Fruit fly (Drosophila melanogaster) whole organism, embryonic: Measurements from ENCODE around the gene Nepl18.

Source experiments
- Ada2b ChIP-seq: fragments of 200-800 bp; sonication (Bioruptor generic); IDR thresholded peaks from 2 replicates; pipeline ENCODE4 v1.3.6; 2022; ENCODE audit warnings: missing biosample characterization, missing genetic modification characterization
- Aef1 ChIP-seq: fragments of 200-800 bp; sonication (Bioruptor generic); IDR thresholded peaks from 3 replicates; pipeline ENCODE4 v1.3.6; 2022; ENCODE audit warnings: missing biosample characterization, missing genetic modification characterization
- CG10267 ChIP-seq: fragments of 200-800 bp; sonication (Bioruptor generic); optimal IDR thresholded peaks from 2 replicates; lab custom pipeline; 2018; ENCODE audit warnings: missing biosample characterization, mild to moderate bottlenecking, missing genetic modification characterization, moderate library complexity
- CG10366 ChIP-seq: fragments of 200-800 bp; sonication (Bioruptor generic); IDR thresholded peaks from 2 replicates; pipeline ENCODE4 v1.3.6; 2022; ENCODE audit warnings: missing biosample characterization, missing genetic modification characterization
- CG11695 ChIP-seq: fragments of 200-800 bp; sonication (Bioruptor generic); IDR thresholded peaks from 3 replicates; pipeline ENCODE4 v1.3.6; 2022; ENCODE audit warnings: missing biosample characterization, missing genetic modification characterization
- CG13123 ChIP-seq: fragments of 200-800 bp; sonication (Bioruptor generic); optimal IDR thresholded peaks from 2 replicates; lab custom pipeline; 2016; ENCODE audit warnings: missing biosample characterization, missing genetic modification characterization
- CG15514 ChIP-seq: fragments of 200-800 bp; sonication (Bioruptor generic); optimal IDR thresholded peaks from 3 replicates; lab custom pipeline; 2017; ENCODE audit warnings: missing biosample characterization, missing genetic modification characterization, mild to moderate bottlenecking, moderate library complexity, missing genetic modification reagents
- CG17802 ChIP-seq: fragments of 200-800 bp; sonication (Bioruptor generic); optimal IDR thresholded peaks from 2 replicates; lab custom pipeline; 2018; ENCODE audit warnings: missing biosample characterization, mild to moderate bottlenecking, missing genetic modification characterization, moderate library complexity
- CG18599 ChIP-seq: fragments of 200-800 bp; sonication (Bioruptor generic); optimal IDR thresholded peaks from 3 replicates; lab custom pipeline; 2017; ENCODE audit warnings: missing biosample characterization, missing genetic modification characterization, mild to moderate bottlenecking, moderate library complexity, missing genetic modification reagents
- CG32767 ChIP-seq: fragments of 200-800 bp; sonication (Bioruptor generic); IDR thresholded peaks from 2 replicates; pipeline ENCODE4 v1.3.6; 2022; ENCODE audit warnings: missing biosample characterization, missing genetic modification characterization
- CG4360 ChIP-seq: fragments of 200-800 bp; sonication (Bioruptor generic); IDR thresholded peaks from 2 replicates; pipeline ENCODE4 v1.3.6; 2022; ENCODE audit warnings: missing biosample characterization, missing genetic modification characterization
- CG4617 ChIP-seq: fragments of 200-800 bp; sonication (Bioruptor generic); optimal IDR thresholded peaks from 3 replicates; lab custom pipeline; 2016; ENCODE audit warnings: missing biosample characterization, missing genetic modification characterization, borderline replicate concordance
- CG4707 ChIP-seq: fragments of 200-800 bp; sonication (Bioruptor generic); optimal IDR thresholded peaks from 2 replicates; lab custom pipeline; 2018; ENCODE audit warnings: missing biosample characterization, mild to moderate bottlenecking, missing genetic modification characterization, moderate library complexity
- CG5245 ChIP-seq: fragments of 200-800 bp; sonication (Bioruptor generic); optimal IDR thresholded peaks from 3 replicates; lab custom pipeline; 2016; ENCODE audit warnings: missing biosample characterization, missing genetic modification characterization
- CG8359 ChIP-seq: fragments of 200-800 bp; sonication (Bioruptor generic); optimal IDR thresholded peaks from 2 replicates; lab custom pipeline; 2017; ENCODE audit warnings: missing biosample characterization, mild to moderate bottlenecking, missing genetic modification characterization, borderline replicate concordance
- CG8478 ChIP-seq: fragments of >200 bp; optimal IDR thresholded peaks from 2 replicates; lab custom pipeline; 2018
- CG9215 ChIP-seq: fragments of 200-800 bp; sonication (Bioruptor generic); IDR thresholded peaks from 2 replicates; pipeline ENCODE4 v1.3.6; 2022; ENCODE audit warnings: missing biosample characterization, missing genetic modification characterization
- D ChIP-seq, 2 experiments: fragments of 200-800 bp in 1 of 2; fragments of >200 bp in 1 of 2; sonication (Bioruptor generic) in 1 of 2; optimal IDR thresholded peaks; 2 replicates in 1 of 2; 3 replicates in 1 of 2; lab custom pipeline; 2017; ENCODE audit warnings: mild to moderate bottlenecking in 1 of 2, missing biosample characterization in 1 of 2, missing genetic modification characterization in 1 of 2, missing genetic modification reagents in 1 of 2
- Deaf1 ChIP-seq: fragments of 200-800 bp; optimal IDR thresholded peaks from 3 replicates; lab custom pipeline; 2019; ENCODE audit warnings: missing biosample characterization, mild to moderate bottlenecking, missing genetic modification characterization, moderate library complexity
- Dek ChIP-seq: fragments of 200-800 bp; sonication (Bioruptor generic); optimal IDR thresholded peaks from 3 replicates; lab custom pipeline; 2019; ENCODE audit warnings: missing biosample characterization, mild to moderate bottlenecking, missing genetic modification characterization, moderate library complexity
- Doc2 ChIP-seq: fragments of 200-800 bp; sonication (Bioruptor generic); IDR thresholded peaks from 2 replicates; pipeline ENCODE4 v1.3.6; 2022; ENCODE audit warnings: missing biosample characterization, missing genetic modification characterization
- E2f2 ChIP-seq: fragments of 200-800 bp; sonication (Bioruptor generic); IDR thresholded peaks from 2 replicates; pipeline ENCODE4 v1.3.6; 2022; ENCODE audit warnings: missing biosample characterization, missing genetic modification characterization
- Ets97D ChIP-seq: fragments of 200-800 bp; sonication (Bioruptor generic); optimal IDR thresholded peaks from 3 replicates; lab custom pipeline; 2016; ENCODE audit warnings: missing biosample characterization, missing genetic modification characterization
- HLH3B ChIP-seq: fragments of 200-800 bp; sonication (Bioruptor generic); IDR thresholded peaks from 2 replicates; pipeline ENCODE4 v1.3.6; 2022; ENCODE audit warnings: missing biosample characterization, missing genetic modification characterization
- HLHmδ ChIP-seq: fragments of 200-800 bp; sonication (Bioruptor generic); optimal IDR thresholded peaks from 2 replicates; lab custom pipeline; 2018; ENCODE audit warnings: missing biosample characterization, mild to moderate bottlenecking, missing genetic modification characterization, moderate library complexity
- Hr51 ChIP-seq, 2 experiments: fragments of 200-800 bp; sonication (Bioruptor generic); optimal IDR thresholded peaks; 2 replicates in 1 of 2; 3 replicates in 1 of 2; lab custom pipeline; 2016 to 2018; ENCODE audit warnings: missing biosample characterization in 2 of 2, missing genetic modification characterization in 2 of 2, mild to moderate bottlenecking in 1 of 2, moderate library complexity in 1 of 2
- Hsf ChIP-seq: fragments of 200-800 bp; sonication (Bioruptor generic); optimal IDR thresholded peaks from 3 replicates; lab custom pipeline; 2016; ENCODE audit warnings: missing biosample characterization, missing genetic modification characterization
- MBD-R2 ChIP-seq: fragments of 200-800 bp; sonication (Bioruptor generic); IDR thresholded peaks from 2 replicates; pipeline ENCODE4 v1.3.6; 2022; ENCODE audit warnings: missing biosample characterization, missing genetic modification characterization
- Neu2 ChIP-seq: fragments of 200-800 bp; sonication (Bioruptor generic); optimal IDR thresholded peaks from 3 replicates; lab custom pipeline; 2016; ENCODE audit warnings: missing biosample characterization, missing genetic modification characterization, borderline replicate concordance
- Ravus ChIP-seq: fragments of 200-800 bp; sonication (Bioruptor generic); IDR thresholded peaks from 2 replicates; pipeline ENCODE4 v1.3.6; 2022; ENCODE audit warnings: missing biosample characterization, missing genetic modification characterization
- Ssrp ChIP-seq: fragments of 200-800 bp; sonication (Bioruptor generic); optimal IDR thresholded peaks from 2 replicates; lab custom pipeline; 2018; ENCODE audit warnings: missing biosample characterization, mild to moderate bottlenecking, missing genetic modification characterization, moderate library complexity
- TFAM ChIP-seq: fragments of 200-800 bp; sonication (Bioruptor generic); optimal IDR thresholded peaks from 2 replicates; lab custom pipeline; 2017; ENCODE audit warnings: missing biosample characterization, missing genetic modification characterization, inconsistent platforms
- Xrp1 ChIP-seq: fragments of 200-800 bp; sonication (Bioruptor generic); IDR thresholded peaks from 2 replicates; pipeline ENCODE4 v1.3.6; 2022; ENCODE audit warnings: missing biosample characterization, missing genetic modification characterization
- chm ChIP-seq: fragments of 200-800 bp; sonication (Bioruptor generic); IDR thresholded peaks from 2 replicates; pipeline ENCODE4 v1.3.6; 2022; ENCODE audit warnings: missing biosample characterization, missing genetic modification characterization
- crp ChIP-seq, 2 experiments: fragments of 200-800 bp; sonication (Bioruptor generic); optimal IDR thresholded peaks; 2 replicates in 1 of 2; 3 replicates in 1 of 2; lab custom pipeline; 2017; ENCODE audit warnings: missing biosample characterization in 2 of 2, missing genetic modification characterization in 2 of 2, mild to moderate bottlenecking in 1 of 2, moderate library complexity in 1 of 2
- dm ChIP-seq: fragments of 200-800 bp; sonication (Bioruptor generic); optimal IDR thresholded peaks from 3 replicates; lab custom pipeline; 2016; ENCODE audit warnings: missing biosample characterization, missing genetic modification characterization
- eve ChIP-seq, 2 experiments: fragments of >200 bp; optimal IDR thresholded peaks; 2 replicates each; lab custom pipeline; 2017; ENCODE audit warnings: missing biosample characterization in 2 of 2, missing genetic modification characterization in 2 of 2
- ftz-f1 ChIP-seq: fragments of 200-800 bp; sonication (Bioruptor generic); optimal IDR thresholded peaks from 2 replicates; lab custom pipeline; 2016; ENCODE audit warnings: missing biosample characterization, missing genetic modification characterization
- ham ChIP-seq: fragments of 200-800 bp; sonication (Bioruptor generic); IDR thresholded peaks from 2 replicates; pipeline ENCODE4 v1.3.6; 2022; ENCODE audit warnings: missing biosample characterization, missing genetic modification characterization
- hbn ChIP-seq: fragments of 200-800 bp; sonication (Bioruptor generic); IDR thresholded peaks from 2 replicates; pipeline ENCODE4 v1.3.6; 2022; ENCODE audit warnings: missing biosample characterization, missing genetic modification characterization; ENCODE audit not compliant: partially characterized antibody
- nau ChIP-seq: fragments of 200-800 bp; sonication (Bioruptor generic); optimal IDR thresholded peaks from 3 replicates; lab custom pipeline; 2017; ENCODE audit warnings: missing biosample characterization, mild to moderate bottlenecking, missing genetic modification characterization, missing genetic modification reagents
- pnt ChIP-seq: fragments of 200-800 bp; sonication (Bioruptor generic); optimal IDR thresholded peaks from 3 replicates; lab custom pipeline; 2016; ENCODE audit warnings: missing biosample characterization, missing genetic modification characterization
- repo ChIP-seq: fragments of 200-800 bp; sonication (Bioruptor generic); optimal IDR thresholded peaks from 2 replicates; lab custom pipeline; 2016; ENCODE audit warnings: missing biosample characterization, missing genetic modification characterization
- sens-2 ChIP-seq: fragments of 200-800 bp; sonication (Bioruptor generic); IDR thresholded peaks from 2 replicates; pipeline ENCODE4 v1.3.6; 2022; ENCODE audit warnings: missing biosample characterization, missing genetic modification characterization
- stc ChIP-seq: fragments of 200-800 bp; sonication (Bioruptor generic); IDR thresholded peaks from 2 replicates; pipeline ENCODE4 v1.3.6; 2022; ENCODE audit warnings: missing biosample characterization, missing genetic modification characterization
- sug ChIP-seq: fragments of 200-800 bp; optimal IDR thresholded peaks from 2 replicates; lab custom pipeline; 2019; ENCODE audit warnings: missing biosample characterization, mild to moderate bottlenecking, missing genetic modification characterization, moderate library complexity
- tio ChIP-seq: fragments of 200-800 bp; sonication (Bioruptor generic); optimal IDR thresholded peaks from 2 replicates; lab custom pipeline; 2017; ENCODE audit warnings: missing biosample characterization, missing genetic modification characterization, inconsistent platforms
- unpg ChIP-seq: fragments of 200-800 bp; sonication (Bioruptor generic); optimal IDR thresholded peaks from 3 replicates; lab custom pipeline; 2018; ENCODE audit warnings: missing biosample characterization, mild to moderate bottlenecking, missing genetic modification characterization, moderate library complexity
- wek ChIP-seq: fragments of 200-800 bp; sonication (Bioruptor generic); optimal IDR thresholded peaks from 3 replicates; lab custom pipeline; 2018; ENCODE audit warnings: missing biosample characterization, mild to moderate bottlenecking, missing genetic modification characterization, moderate library complexity
- zf30C ChIP-seq: fragments of 200-800 bp; sonication (Bioruptor generic); optimal IDR thresholded peaks from 3 replicates; lab custom pipeline; 2018; ENCODE audit warnings: missing biosample characterization, mild to moderate bottlenecking, missing genetic modification characterization
- zfh2 ChIP-seq: fragments of 200-800 bp; sonication (Bioruptor generic); optimal IDR thresholded peaks from 2 replicates; lab custom pipeline; 2016; ENCODE audit warnings: missing biosample characterization, missing genetic modification characterization

Gene Nepl18

dm6 chr3R:28845377-28845876 is 30.0 kb upstream of the Nepl18 start (continued):
- no peak for TF ChIP-seq Doc2
- no peak for TF ChIP-seq Aef1
- TF ChIP-seq CG18599, result no peak
- no peak for TF ChIP-seq ftz-f1 (GFP tag; lab: Kevin White, UChicago)
- no peak for TF ChIP-seq MBD-R2 (GFP tag; lab: Robert Waterston, UW)
- TF ChIP-seq CG8478 (lab: Kevin White, UChicago), result no peak
- TF ChIP-seq unpg, result no peak
- no peak for TF ChIP-seq CG15514 (GFP tag; lab: Kevin White, UChicago)
- TF ChIP-seq TFAM (GFP tag; lab: Kevin White, UChicago), result no peak
- no peak for TF ChIP-seq eve (GFP tag; optimal IDR thresholded peaks at IDR 0.05; lab: Kevin White, UChicago)
- TF ChIP-seq CG10366 (GFP tag; lab: Robert Waterston, UW), result no peak
- no peak for TF ChIP-seq repo
- TF ChIP-seq nau, result no peak
- no peak for TF ChIP-seq CG9215
- peak; percentile 60 for TF ChIP-seq stc (GFP tag; lab: Robert Waterston, UW)
- TF ChIP-seq chm (GFP tag; lab: Robert Waterston, UW), result no peak
- TF ChIP-seq Neu2 (GFP tag; lab: Kevin White, UChicago), result peak; percentile 32
- no peak for TF ChIP-seq Deaf1 (tag; lab: Kevin White, UChicago)
- TF ChIP-seq hbn (GFP tag; lab: Robert Waterston, UW), result no peak
- no peak for TF ChIP-seq HLH3B (GFP tag; lab: Robert Waterston, UW)
- no peak for TF ChIP-seq Hr51 (GFP tag; optimal IDR thresholded peaks at IDR 0.05; lab: Kevin White, UChicago)
- TF ChIP-seq CG17802, result no peak
- TF ChIP-seq sug (tag; lab: Kevin White, UChicago), result no peak
- TF ChIP-seq CG32767, result no peak
- no peak for TF ChIP-seq Ets97D (GFP tag; lab: Kevin White, UChicago)
- no peak for TF ChIP-seq dm
- peak; percentile 29 for TF ChIP-seq D (optimal IDR thresholded peaks at IDR 0.05; lab: Kevin White, UChicago)
- TF ChIP-seq D (GFP tag; optimal IDR thresholded peaks at IDR 0.05; lab: Kevin White, UChicago), result no peak
- no peak for TF ChIP-seq CG4617 (GFP tag; lab: Kevin White, UChicago)
- no peak for TF ChIP-seq wek
- 0 out of 2 replicates have a peak, but pooled peaks have one; percentile 36 for TF ChIP-seq Xrp1
- TF ChIP-seq Hsf (GFP tag; lab: Kevin White, UChicago), result no peak
- TF ChIP-seq tio (GFP tag; lab: Kevin White, UChicago), result no peak
- no peak for TF ChIP-seq sens-2 (GFP tag; lab: Robert Waterston, UW)
- no peak for TF ChIP-seq CG5245
- TF ChIP-seq CG4707 (GFP tag; lab: Kevin White, UChicago), result no peak
- TF ChIP-seq CG4360 (GFP tag; lab: Robert Waterston, UW), result 0 out of 2 replicates have a peak, but pooled peaks have one; percentile 55
- TF ChIP-seq Ada2b (GFP tag; lab: Robert Waterston, UW), result no peak
- no peak for TF ChIP-seq Dek (tag; lab: Kevin White, UChicago)
- TF ChIP-seq ham (GFP tag; lab: Robert Waterston, UW), result no peak
- TF ChIP-seq crp (GFP tag; optimal IDR thresholded peaks at IDR 0.05; lab: Kevin White, UChicago), result peak in 1 of 2 experiments; percentile 13
- TF ChIP-seq CG13123 (GFP tag; lab: Kevin White, UChicago), result no peak
- TF ChIP-seq Ravus (GFP tag; lab: Robert Waterston, UW), result no peak
- TF ChIP-seq zf30C, result peak; percentile 23
- TF ChIP-seq Ssrp (tag; lab: Kevin White, UChicago), result no peak
- no peak for TF ChIP-seq zfh2 (GFP tag; lab: Kevin White, UChicago)
- TF ChIP-seq CG10267, result no peak
- TF ChIP-seq pnt, result no peak
- 0 out of 3 replicates have a peak, but pooled peaks have one; percentile 12 for TF ChIP-seq CG11695
- no peak for TF ChIP-seq HLHmδ (GFP tag; lab: Kevin White, UChicago)
- TF ChIP-seq E2f2 (GFP tag; lab: Robert Waterston, UW), result no peak
- TF ChIP-seq CG8359 (GFP tag; lab: Kevin White, UChicago), result no peak
